Fruit fly (Drosophila melanogaster) whole organism, embryonic: ENCODE measurements around the gene abo.

Experiments
- Abd-B ChIP-seq: fragments of 200-800 bp; sonication (Bioruptor generic); optimal IDR thresholded peaks from 2 replicates; lab custom pipeline; 2018; ENCODE audit warnings: missing biosample characterization, mild to moderate bottlenecking, missing genetic modification characterization, moderate library complexity
- Adf1 ChIP-seq: fragments of 200-800 bp; sonication (Bioruptor generic); IDR thresholded peaks from 2 replicates; pipeline ENCODE4 v1.3.6; 2022; ENCODE audit warnings: missing biosample characterization, missing genetic modification characterization
- CG10147 ChIP-seq: fragments of 200-800 bp; sonication (Bioruptor generic); optimal IDR thresholded peaks from 2 replicates; lab custom pipeline; 2019; ENCODE audit warnings: missing biosample characterization, mild to moderate bottlenecking, missing genetic modification characterization, moderate library complexity
- CG10267 ChIP-seq: fragments of 200-800 bp; sonication (Bioruptor generic); optimal IDR thresholded peaks from 2 replicates; lab custom pipeline; 2018; ENCODE audit warnings: missing biosample characterization, mild to moderate bottlenecking, missing genetic modification characterization, moderate library complexity
- CG10543 ChIP-seq: fragments of 200-800 bp; sonication (Bioruptor generic); optimal IDR thresholded peaks from 3 replicates; lab custom pipeline; 2017; ENCODE audit warnings: missing biosample characterization, mild to moderate bottlenecking, missing genetic modification characterization, moderate library complexity
- CG1233 ChIP-seq: fragments of 200-800 bp; sonication (Bioruptor generic); optimal IDR thresholded peaks from 4 replicates; lab custom pipeline; 2018; ENCODE audit warnings: missing biosample characterization, mild to moderate bottlenecking, missing genetic modification characterization
- CG12659 ChIP-seq: fragments of 200-800 bp; sonication (Bioruptor generic); optimal IDR thresholded peaks from 3 replicates; lab custom pipeline; 2017; ENCODE audit warnings: mild to moderate bottlenecking, missing biosample characterization, missing genetic modification reagents, missing genetic modification characterization
- CG15696 ChIP-seq: fragments of 200-800 bp; sonication (Bioruptor generic); optimal IDR thresholded peaks from 2 replicates; lab custom pipeline; 2019; ENCODE audit warnings: missing biosample characterization, mild to moderate bottlenecking, missing genetic modification characterization, moderate library complexity
- CG17802 ChIP-seq: fragments of 200-800 bp; sonication (Bioruptor generic); optimal IDR thresholded peaks from 2 replicates; lab custom pipeline; 2018; ENCODE audit warnings: missing biosample characterization, mild to moderate bottlenecking, missing genetic modification characterization, moderate library complexity
- CG2712 ChIP-seq: fragments of 200-800 bp; optimal IDR thresholded peaks from 3 replicates; lab custom pipeline; 2019; ENCODE audit warnings: missing biosample characterization, mild to moderate bottlenecking, missing genetic modification characterization, moderate library complexity
- CG34376 ChIP-seq: fragments of 200-800 bp; sonication (Bioruptor generic); optimal IDR thresholded peaks from 2 replicates; lab custom pipeline; 2018; ENCODE audit warnings: missing biosample characterization, mild to moderate bottlenecking, missing genetic modification characterization
- CG4730 ChIP-seq: fragments of 200-800 bp; sonication (Bioruptor generic); IDR thresholded peaks from 2 replicates; pipeline ENCODE4 v1.3.6; 2022; ENCODE audit warnings: missing biosample characterization, missing genetic modification characterization
- CG6689 ChIP-seq: fragments of 200-800 bp; sonication (Bioruptor generic); IDR thresholded peaks from 2 replicates; pipeline ENCODE4 v1.3.6; 2022; ENCODE audit warnings: missing biosample characterization, missing genetic modification characterization
- CG6813 ChIP-seq: fragments of 200-800 bp; sonication (Bioruptor generic); optimal IDR thresholded peaks from 2 replicates; lab custom pipeline; 2017; ENCODE audit warnings: missing biosample characterization, missing genetic modification characterization, mild to moderate bottlenecking, moderate library complexity, missing genetic modification reagents
- CG7839 ChIP-seq: fragments of 200-800 bp; sonication (Bioruptor generic); optimal IDR thresholded peaks from 3 replicates; lab custom pipeline; 2018; ENCODE audit warnings: missing biosample characterization, mild to moderate bottlenecking, missing genetic modification characterization, moderate library complexity
- CG8478 ChIP-seq: fragments of >200 bp; optimal IDR thresholded peaks from 2 replicates; lab custom pipeline; 2018
- CG8924 ChIP-seq: fragments of 200-800 bp; optimal IDR thresholded peaks from 3 replicates; lab custom pipeline; 2019; ENCODE audit warnings: missing biosample characterization, mild to moderate bottlenecking, missing genetic modification characterization, moderate library complexity
- CG9932 ChIP-seq: fragments of 200-800 bp; sonication (Bioruptor generic); IDR thresholded peaks from 2 replicates; pipeline ENCODE4 v1.3.6; 2022; ENCODE audit warnings: missing biosample characterization, missing genetic modification characterization
- CkIIα-i1 ChIP-seq: fragments of 200-800 bp; sonication (Bioruptor generic); IDR thresholded peaks from 2 replicates; pipeline ENCODE4 v1.3.6; 2022; ENCODE audit warnings: missing biosample characterization, missing genetic modification characterization
- Dfd ChIP-seq, 2 experiments: fragments of >200 bp; optimal IDR thresholded peaks; 2 replicates each; lab custom pipeline; 2017; ENCODE audit warnings: missing biosample characterization in 2 of 2, missing genetic modification characterization in 2 of 2
- Gug ChIP-seq: fragments of 200-800 bp; sonication (Bioruptor generic); IDR thresholded peaks from 4 replicates; pipeline ENCODE4 v1.3.6; 2022; ENCODE audit warnings: missing biosample characterization, missing genetic modification characterization
- HLH54F ChIP-seq: fragments of 200-800 bp; sonication (Bioruptor generic); optimal IDR thresholded peaks from 3 replicates; lab custom pipeline; 2016; ENCODE audit warnings: missing biosample characterization, missing genetic modification characterization
- HmgZ ChIP-seq: fragments of 200-800 bp; sonication (Bioruptor generic); optimal IDR thresholded peaks from 2 replicates; lab custom pipeline; 2018; ENCODE audit warnings: missing biosample characterization, mild to moderate bottlenecking, missing genetic modification characterization
- Lpt ChIP-seq: fragments of >200 bp; optimal IDR thresholded peaks from 2 replicates; lab custom pipeline; 2018; ENCODE audit warnings: missing biosample characterization, missing genetic modification characterization
- NK7.1 ChIP-seq: fragments of 200-800 bp; sonication (Bioruptor generic); optimal IDR thresholded peaks from 3 replicates; lab custom pipeline; 2016; ENCODE audit warnings: missing biosample characterization, missing genetic modification characterization
- Nf-YB ChIP-seq: fragments of 200-800 bp; sonication (Bioruptor generic); optimal IDR thresholded peaks from 3 replicates; lab custom pipeline; 2019; ENCODE audit warnings: missing biosample characterization, mild to moderate bottlenecking, missing genetic modification characterization, moderate library complexity
- Nf-YC ChIP-seq: fragments of 200-800 bp; optimal IDR thresholded peaks from 3 replicates; lab custom pipeline; 2019; ENCODE audit warnings: missing biosample characterization, mild to moderate bottlenecking, missing genetic modification characterization, moderate library complexity
- Rx ChIP-seq: fragments of 200-800 bp; sonication (Bioruptor generic); IDR thresholded peaks from 2 replicates; pipeline ENCODE4 v1.3.6; 2022; ENCODE audit warnings: missing biosample characterization, missing genetic modification characterization
- Sin3A ChIP-seq: fragments of >200 bp; optimal IDR thresholded peaks from 2 replicates; lab custom pipeline; 2018
- Ssrp ChIP-seq: fragments of 200-800 bp; sonication (Bioruptor generic); optimal IDR thresholded peaks from 2 replicates; lab custom pipeline; 2018; ENCODE audit warnings: missing biosample characterization, mild to moderate bottlenecking, missing genetic modification characterization, moderate library complexity
- Tbp ChIP-seq: fragments of >200 bp; optimal IDR thresholded peaks from 2 replicates; lab custom pipeline; 2018; ENCODE audit warnings: missing biosample characterization, missing genetic modification characterization
- YL-1 ChIP-seq: fragments of 200-800 bp; sonication (Bioruptor generic); optimal IDR thresholded peaks from 3 replicates; lab custom pipeline; 2017; ENCODE audit warnings: missing biosample characterization, mild to moderate bottlenecking, missing genetic modification characterization
- ato ChIP-seq: fragments of 200-800 bp; sonication (Bioruptor generic); IDR thresholded peaks from 2 replicates; pipeline ENCODE4 v1.3.6; 2022; ENCODE audit warnings: missing biosample characterization, missing genetic modification characterization; ENCODE audit not compliant: partially characterized antibody
- bsh ChIP-seq, 2 experiments: fragments of 200-800 bp; sonication (Bioruptor generic); optimal IDR thresholded peaks; 2 replicates each; lab custom pipeline; 2017 to 2018; ENCODE audit warnings: mild to moderate bottlenecking in 2 of 2, missing biosample characterization in 2 of 2, missing genetic modification characterization in 2 of 2, moderate library complexity in 1 of 2
- crp ChIP-seq, 2 experiments: fragments of 200-800 bp; sonication (Bioruptor generic); optimal IDR thresholded peaks; 2 replicates in 1 of 2; 3 replicates in 1 of 2; lab custom pipeline; 2017; ENCODE audit warnings: missing biosample characterization in 2 of 2, missing genetic modification characterization in 2 of 2, mild to moderate bottlenecking in 1 of 2, moderate library complexity in 1 of 2
- dati ChIP-seq: fragments of 200-800 bp; sonication (Bioruptor generic); IDR thresholded peaks from 2 replicates; pipeline ENCODE4 v1.3.6; 2022; ENCODE audit warnings: missing biosample characterization, missing genetic modification characterization
- emc ChIP-seq: fragments of 200-800 bp; sonication (Bioruptor generic); optimal IDR thresholded peaks from 2 replicates; lab custom pipeline; 2016; ENCODE audit warnings: missing biosample characterization, missing genetic modification characterization
- esg ChIP-seq: fragments of 200-800 bp; sonication (Bioruptor generic); conservative IDR thresholded peaks from 2 replicates; pipeline ENCODE4 v1.3.6; 2022; ENCODE audit warnings: missing biosample characterization, missing genetic modification characterization
- insv ChIP-seq, 2 experiments: fragments of 200-800 bp; sonication (Bioruptor generic); optimal IDR thresholded peaks; 3 replicates each; lab custom pipeline; 2016 to 2018; ENCODE audit warnings: missing biosample characterization in 2 of 2, missing genetic modification characterization in 2 of 2
- lilli ChIP-seq: fragments of 200-800 bp; sonication (Bioruptor generic); optimal IDR thresholded peaks from 3 replicates; lab custom pipeline; 2016; ENCODE audit warnings: missing biosample characterization, missing genetic modification characterization
- lmd ChIP-seq: fragments of 200-800 bp; sonication (Bioruptor generic); IDR thresholded peaks from 2 replicates; pipeline ENCODE4 v1.3.6; 2022; ENCODE audit warnings: missing biosample characterization, missing genetic modification characterization
- mirr ChIP-seq: fragments of 200-800 bp; sonication (Bioruptor generic); optimal IDR thresholded peaks from 3 replicates; lab custom pipeline; 2018; ENCODE audit warnings: missing biosample characterization, mild to moderate bottlenecking, missing genetic modification characterization
- odd ChIP-seq: fragments of 200-800 bp; sonication (Bioruptor generic); optimal IDR thresholded peaks from 2 replicates; lab custom pipeline; 2017; ENCODE audit warnings: missing biosample characterization, mild to moderate bottlenecking, missing genetic modification characterization
- otp ChIP-seq: fragments of 200-800 bp; sonication (Bioruptor generic); IDR thresholded peaks from 3 replicates; pipeline ENCODE4, ENCODE4 v1.3.6; 2022; ENCODE audit warnings: missing biosample characterization, missing genetic modification characterization
- pita ChIP-seq: fragments of 200-800 bp; sonication (Bioruptor generic); optimal IDR thresholded peaks from 2 replicates; lab custom pipeline; 2017; ENCODE audit warnings: missing biosample characterization, mild to moderate bottlenecking, missing genetic modification characterization
- sens ChIP-seq: fragments of 200-800 bp; sonication (Bioruptor generic); peaks from one replicate; lab custom pipeline; 2016; ENCODE audit warnings: missing biosample characterization, missing genetic modification characterization
- seq ChIP-seq: fragments of 200-800 bp; sonication (Bioruptor generic); IDR thresholded peaks from 2 replicates; pipeline ENCODE4 v1.3.6; 2022; ENCODE audit warnings: missing biosample characterization, missing genetic modification characterization
- sim ChIP-seq: fragments of 200-800 bp; sonication (Bioruptor generic); IDR thresholded peaks from 2 replicates; pipeline ENCODE4 v1.3.6; 2022; ENCODE audit warnings: missing biosample characterization, missing genetic modification characterization
- slbo ChIP-seq: fragments of 200-800 bp; sonication (Bioruptor generic); IDR thresholded peaks from 2 replicates; pipeline ENCODE4 v1.3.6; 2022; ENCODE audit warnings: missing biosample characterization, missing genetic modification characterization
- sqz ChIP-seq: fragments of 200-800 bp; sonication (Bioruptor generic); optimal IDR thresholded peaks from 3 replicates; lab custom pipeline; 2018; ENCODE audit warnings: missing biosample characterization, mild to moderate bottlenecking, missing genetic modification characterization
- sr ChIP-seq: fragments of 200-800 bp; sonication (Bioruptor generic); IDR thresholded peaks from 3 replicates; pipeline ENCODE4 v1.3.6; 2022; ENCODE audit warnings: missing biosample characterization, missing genetic modification characterization
- trem ChIP-seq: fragments of 200-800 bp; optimal IDR thresholded peaks from 3 replicates; lab custom pipeline; 2019; ENCODE audit warnings: missing biosample characterization, mild to moderate bottlenecking, missing genetic modification characterization, moderate library complexity
- vfl ChIP-seq: fragments of 200-800 bp; sonication (Bioruptor generic); optimal IDR thresholded peaks from 2 replicates; lab custom pipeline; 2016; ENCODE audit warnings: missing biosample characterization, missing genetic modification characterization

The abo gene

DNA sequence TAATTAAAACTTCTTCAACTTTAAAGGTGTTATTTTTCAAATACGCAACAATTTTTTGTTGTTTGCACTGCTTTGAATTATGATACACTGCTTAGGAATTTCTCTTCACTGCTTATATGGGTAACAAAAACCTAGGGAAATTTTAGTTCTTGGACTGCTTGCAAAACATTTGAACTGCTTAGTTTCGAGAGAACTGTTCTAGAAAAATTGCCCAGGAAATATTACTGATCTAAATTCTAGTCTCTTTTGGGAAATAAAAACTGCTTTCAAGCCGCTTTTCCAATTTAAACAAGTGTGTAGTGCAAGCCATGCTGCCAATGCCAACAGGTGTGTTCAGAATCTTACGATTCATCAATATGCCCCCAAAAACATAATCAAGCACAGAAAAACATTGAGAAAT is 10.6 kb downstream of the abo start (continued):
- TF ChIP-seq CG15696 (tag; lab: Kevin White, UChicago), result peak; percentile 14
- TF ChIP-seq Tbp (GFP tag; lab: Kevin White, UChicago), result no peak
- TF ChIP-seq CkIIα-i1 (GFP tag; lab: Robert Waterston, UW), result no peak
- no peak for TF ChIP-seq Adf1 (GFP tag; lab: Robert Waterston, UW)
- no peak for TF ChIP-seq esg (GFP tag; lab: Robert Waterston, UW)
- no peak for TF ChIP-seq crp (GFP tag; optimal IDR thresholded peaks at IDR 0.05; lab: Kevin White, UChicago)
- no peak for TF ChIP-seq Rx (GFP tag; lab: Robert Waterston, UW)
- TF ChIP-seq trem, result peak; percentile 71
- no peak for TF ChIP-seq CG10147 (GFP tag; lab: Kevin White, UChicago)
- peak; percentile 1 for TF ChIP-seq CG10543 (GFP tag; lab: Kevin White, UChicago)
- TF ChIP-seq insv (GFP tag; optimal IDR thresholded peaks at IDR 0.05; lab: Kevin White, UChicago), result peak in 1 of 2 experiments; percentile 55
- TF ChIP-seq Nf-YB, result no peak
- peak; percentile 61 for TF ChIP-seq CG2712
- TF ChIP-seq CG8924 (tag; lab: Kevin White, UChicago), result no peak
- no peak for TF ChIP-seq HmgZ (tag; lab: Kevin White, UChicago)
- TF ChIP-seq slbo (GFP tag; lab: Robert Waterston, UW), result no peak
- TF ChIP-seq ato, result no peak
- TF ChIP-seq CG34376 (GFP tag; lab: Kevin White, UChicago), result no peak
- no peak for TF ChIP-seq CG17802 (tag; lab: Kevin White, UChicago)
- no peak for TF ChIP-seq HLH54F (GFP tag; lab: Kevin White, UChicago)
- peak; percentile 83 for TF ChIP-seq YL-1 (GFP tag; lab: Kevin White, UChicago)
- no peak for TF ChIP-seq emc (GFP tag; lab: Kevin White, UChicago)
- TF ChIP-seq CG1233 (GFP tag; lab: Kevin White, UChicago), result peak; percentile 30
- peak in 1 of 2 experiments; percentile 93 for TF ChIP-seq Dfd (GFP tag; optimal IDR thresholded peaks at IDR 0.05; lab: Kevin White, UChicago)
- TF ChIP-seq sim, result no peak
- TF ChIP-seq Lpt (GFP tag; lab: Kevin White, UChicago), result no peak
- TF ChIP-seq mirr (GFP tag; lab: Kevin White, UChicago), result no peak
- TF ChIP-seq dati (GFP tag; lab: Robert Waterston, UW), result no peak
- TF ChIP-seq sqz, result no peak
- no peak for TF ChIP-seq lmd (GFP tag; lab: Robert Waterston, UW)
- no peak for TF ChIP-seq otp (GFP tag; lab: Robert Waterston, UW)
- TF ChIP-seq vfl, result no peak
- TF ChIP-seq CG12659 (GFP tag; lab: Kevin White, UChicago), result peak; percentile 42
- TF ChIP-seq CG10267 (tag; lab: Kevin White, UChicago), result peak; percentile 46
- no peak for TF ChIP-seq Nf-YC (tag; lab: Kevin White, UChicago)
- no peak; the same call in 1 of the 2 replicates for TF ChIP-seq CG9932 (GFP tag; lab: Robert Waterston, UW)
- TF ChIP-seq CG7839 (tag; lab: Kevin White, UChicago), result peak; percentile 31
- no peak for TF ChIP-seq CG4730 (GFP tag; lab: Robert Waterston, UW)
- no peak for TF ChIP-seq seq
- TF ChIP-seq sens (GFP tag; lab: Kevin White, UChicago), result peak; percentile 80
- no peak for TF ChIP-seq NK7.1 (GFP tag; lab: Kevin White, UChicago)
- TF ChIP-seq CG8478 (lab: Kevin White, UChicago), result no peak
- TF ChIP-seq bsh (GFP tag; optimal IDR thresholded peaks at IDR 0.05; lab: Kevin White, UChicago), result no peak
- TF ChIP-seq pita, result peak; percentile 49
- TF ChIP-seq Ssrp (tag; lab: Kevin White, UChicago), result peak; percentile 1
- TF ChIP-seq Gug (GFP tag; lab: Robert Waterston, UW), result no peak
- TF ChIP-seq sr (GFP tag; lab: Robert Waterston, UW), result no peak
- TF ChIP-seq CG6813 (GFP tag; lab: Kevin White, UChicago), result no peak
- no peak for TF ChIP-seq odd (GFP tag; lab: Kevin White, UChicago)
- peak; percentile 32 for TF ChIP-seq Abd-B (GFP tag; lab: Kevin White, UChicago)
- TF ChIP-seq lilli (GFP tag; lab: Kevin White, UChicago), result no peak
- TF ChIP-seq CG6689, result no peak
- no peak for TF ChIP-seq Sin3A (lab: Kevin White, UChicago)
